Worm (Caenorhabditis elegans) whole organism, L4 larva: Measurements from ENCODE around the gene srh-74.

Source experiments
- F10B5.3 ChIP-seq: sonication (generic microtip); optimal IDR thresholded peaks from 2 replicates; lab custom pipeline; 2016; ENCODE audit warnings: mild to moderate bottlenecking, missing genetic modification characterization, missing compliant biosample characterization
- dpl-1 ChIP-seq: fragments of 150-350 bp; optimal IDR thresholded peaks from 2 replicates; lab custom pipeline; 2014; ENCODE audit warnings: missing biosample characterization, missing genetic modification reagents, missing genetic modification characterization
- egl-27 ChIP-seq: sonication (generic microtip); optimal IDR thresholded peaks from 3 replicates; lab custom pipeline; 2017; ENCODE audit warnings: missing biosample characterization, missing genetic modification reagents, missing genetic modification characterization
- pha-4 ChIP-seq, 2 experiments: fragments of 150-350 bp in 1 of 2; fragments of 200-800 bp in 1 of 2; sonication (Bioruptor generic) in 1 of 2; IDR thresholded peaks in 1 of 2; optimal IDR thresholded peaks in 1 of 2; 2 replicates each; pipeline versions ENCODE4 v1.3.6 to Lab custom; 2014 to 2022; ENCODE audit warnings: missing genetic modification characterization in 2 of 2, missing genetic modification reagents in 2 of 2, missing biosample characterization in 1 of 2, missing compliant biosample characterization in 1 of 2

DNA sequence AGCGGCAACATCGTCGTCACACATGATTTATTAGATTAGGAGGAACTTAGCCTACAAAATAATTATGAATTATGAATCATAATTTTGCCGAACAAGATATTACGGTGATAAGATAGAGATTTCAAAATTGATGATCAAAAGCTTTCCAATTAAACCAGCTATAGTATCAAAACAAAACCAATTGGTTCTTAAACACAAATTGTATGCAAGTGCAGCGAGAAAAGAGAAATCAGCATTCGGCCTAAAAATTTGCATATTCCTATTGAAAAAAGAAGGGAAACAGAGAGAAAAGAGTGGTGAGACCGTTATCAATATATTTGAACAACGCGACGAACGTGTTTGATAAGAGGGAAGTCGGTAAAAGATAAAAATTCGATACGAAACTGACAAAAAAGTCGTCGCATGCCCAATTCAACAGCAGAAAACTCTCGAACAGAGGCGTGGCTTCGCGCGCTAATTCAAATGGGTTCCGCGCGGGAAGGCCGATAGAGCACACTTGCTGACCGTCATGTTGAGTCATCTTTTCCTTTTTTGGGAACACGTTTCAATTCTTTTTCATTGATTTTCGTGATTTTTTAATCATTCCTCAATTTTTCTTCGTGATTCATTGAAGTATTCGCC is 29.6 kb upstream of the srh-74 start, which contains the start of gene act-2:
- no peak for TF ChIP-seq egl-27 (tag; lab: Kevin White, UChicago)
- TF ChIP-seq F10B5.3 (tag; lab: Kevin White, UChicago): no peak
- TF ChIP-seq dpl-1 (GFP tag; lab: Kevin White, UChicago): peak; percentile 93
- 0 out of 2 replicates have a peak, but pooled peaks have one; percentile 16 for TF ChIP-seq pha-4 (GFP tag; IDR thresholded peaks at IDR 0.05; lab: Robert Waterston, UW)
- peak; percentile 73 for TF ChIP-seq pha-4 (tag; optimal IDR thresholded peaks at IDR 0.05; lab: Kevin White, UChicago)
